Worm (Caenorhabditis elegans): ENCODE results near the gene nfu-1.

DNA sequence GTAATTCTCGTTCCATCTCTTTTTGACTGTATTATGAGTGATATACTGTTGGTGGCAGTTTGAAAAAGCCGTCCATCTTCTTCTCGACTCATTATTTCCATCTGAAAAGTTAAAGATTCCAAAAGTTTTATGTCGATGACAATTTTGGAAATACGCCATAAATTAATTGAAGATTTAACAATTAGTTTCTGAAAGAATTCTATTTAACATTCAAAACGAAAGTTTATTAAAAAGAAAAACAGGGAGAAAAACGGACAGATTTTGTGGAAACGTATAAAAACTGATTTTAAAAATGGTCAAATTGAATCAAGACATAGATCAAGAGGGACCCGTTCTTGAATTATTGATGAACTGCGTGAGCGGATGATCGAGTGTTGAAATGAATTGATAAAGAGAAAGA lies 26.6 kb downstream of the nfu-1 start, which contains the start of gene R10H10.7:
- TF ChIP-seq gmeb-2 (tag; optimal IDR thresholded peaks at IDR 0.05) (no peak), K02D7.2 (tag; optimal IDR thresholded peaks at IDR 0.05) (no peak), rnt-1 (tag; optimal IDR thresholded peaks at IDR 0.05) (no peak), che-1 (tag; optimal IDR thresholded peaks at IDR 0.05) (no peak), pqm-1 (tag; optimal IDR thresholded peaks at IDR 0.05) (no peak), unc-55 (GFP tag; optimal IDR thresholded peaks at IDR 0.05) (no peak), ama-1 (optimal IDR thresholded peaks at IDR 0.05) (no peak), hlh-30 (tag; optimal IDR thresholded peaks at IDR 0.05; ENCODE audit: insufficient read depth) (no peak), syd-9 (tag; optimal IDR thresholded peaks at IDR 0.05) (no peak)

All from whole organism, late embryonic.